Fruit fly (Drosophila melanogaster) whole organism, embryonic: ENCODE data around the gene PhKgamma.

ENCODE experiments used
- Atf-2 ChIP-seq: fragments of 200-800 bp; sonication (Bioruptor generic); optimal IDR thresholded peaks from 2 replicates; lab custom pipeline; 2016; ENCODE audit warnings: missing biosample characterization, missing genetic modification characterization
- BtbVII ChIP-seq: fragments of 200-800 bp; sonication (Bioruptor generic); optimal IDR thresholded peaks from 3 replicates; lab custom pipeline; 2017; ENCODE audit warnings: missing biosample characterization, mild to moderate bottlenecking, missing genetic modification characterization
- CG10267 ChIP-seq: fragments of 200-800 bp; sonication (Bioruptor generic); optimal IDR thresholded peaks from 2 replicates; lab custom pipeline; 2018; ENCODE audit warnings: missing biosample characterization, mild to moderate bottlenecking, missing genetic modification characterization, moderate library complexity
- CG10366 ChIP-seq: fragments of 200-800 bp; sonication (Bioruptor generic); IDR thresholded peaks from 2 replicates; pipeline ENCODE4 v1.3.6; 2022; ENCODE audit warnings: missing biosample characterization, missing genetic modification characterization
- CG10979 ChIP-seq: fragments of 200-800 bp; sonication (Bioruptor generic); optimal IDR thresholded peaks from 2 replicates; lab custom pipeline; 2018; ENCODE audit warnings: missing biosample characterization, mild to moderate bottlenecking, missing genetic modification characterization, moderate library complexity
- CG11093 ChIP-seq: fragments of 200-800 bp; sonication (Bioruptor generic); IDR thresholded peaks from 3 replicates; pipeline ENCODE4 v1.3.6; 2022; ENCODE audit warnings: missing biosample characterization, missing genetic modification characterization
- CG12104 ChIP-seq: fragments of 200-800 bp; sonication (Bioruptor generic); optimal IDR thresholded peaks from 3 replicates; lab custom pipeline; 2016; ENCODE audit warnings: missing biosample characterization, missing genetic modification characterization
- CG14860 ChIP-seq: fragments of 200-800 bp; sonication (Bioruptor generic); IDR thresholded peaks from 3 replicates; pipeline ENCODE4 v1.3.6; 2022; ENCODE audit warnings: missing biosample characterization, missing genetic modification characterization; ENCODE audit not compliant: partially characterized antibody
- CG17568 ChIP-seq: fragments of 200-800 bp; sonication (Bioruptor generic); optimal IDR thresholded peaks from 2 replicates; lab custom pipeline; 2018; ENCODE audit warnings: missing biosample characterization, mild to moderate bottlenecking, missing genetic modification characterization, moderate library complexity
- CG17802 ChIP-seq: fragments of 200-800 bp; sonication (Bioruptor generic); optimal IDR thresholded peaks from 2 replicates; lab custom pipeline; 2018; ENCODE audit warnings: missing biosample characterization, mild to moderate bottlenecking, missing genetic modification characterization, moderate library complexity
- CG18011 ChIP-seq: fragments of 200-800 bp; sonication (Bioruptor generic); optimal IDR thresholded peaks from 2 replicates; lab custom pipeline; 2017; ENCODE audit warnings: missing biosample characterization, missing genetic modification characterization, mild to moderate bottlenecking, moderate library complexity, missing genotype
- CG2116 ChIP-seq: fragments of 200-800 bp; sonication (Bioruptor generic); optimal IDR thresholded peaks from 3 replicates; lab custom pipeline; 2018; ENCODE audit warnings: missing biosample characterization, mild to moderate bottlenecking, missing genetic modification characterization
- CG2129 ChIP-seq: fragments of 200-800 bp; sonication (Bioruptor generic); IDR thresholded peaks from 2 replicates; pipeline ENCODE4 v1.3.6; 2022; ENCODE audit warnings: missing biosample characterization, missing genetic modification characterization; ENCODE audit not compliant: partially characterized antibody
- CG31224 ChIP-seq: fragments of 200-800 bp; sonication (Bioruptor generic); IDR thresholded peaks from 2 replicates; pipeline ENCODE4 v1.3.6; 2022; ENCODE audit warnings: missing biosample characterization, missing genetic modification characterization
- CG31388 ChIP-seq: fragments of 200-800 bp; sonication (Bioruptor generic); optimal IDR thresholded peaks from 2 replicates; lab custom pipeline; 2016; ENCODE audit warnings: missing biosample characterization, missing genetic modification characterization
- CG4282 ChIP-seq: fragments of 200-800 bp; sonication (Bioruptor generic); optimal IDR thresholded peaks from 2 replicates; lab custom pipeline; 2016; ENCODE audit warnings: missing biosample characterization, missing genetic modification characterization
- CG6175 ChIP-seq: fragments of 200-800 bp; sonication (Bioruptor generic); IDR thresholded peaks from 3 replicates; pipeline ENCODE4 v1.3.6; 2022; ENCODE audit warnings: missing biosample characterization, missing genetic modification characterization
- CG6683 ChIP-seq: fragments of 200-800 bp; sonication (Bioruptor generic); optimal IDR thresholded peaks from 2 replicates; lab custom pipeline; 2017; ENCODE audit warnings: missing biosample characterization, mild to moderate bottlenecking, missing genetic modification characterization, missing genetic modification reagents
- CG6854 ChIP-seq: fragments of 200-800 bp; sonication (Bioruptor generic); optimal IDR thresholded peaks from 3 replicates; lab custom pipeline; 2017; ENCODE audit warnings: missing biosample characterization, mild to moderate bottlenecking, missing genetic modification characterization
- CG7271 ChIP-seq: fragments of 200-800 bp; sonication (Bioruptor generic); optimal IDR thresholded peaks from 2 replicates; lab custom pipeline; 2018; ENCODE audit warnings: missing biosample characterization, mild to moderate bottlenecking, missing genetic modification characterization, moderate library complexity
- CG8388 ChIP-seq: fragments of 200-800 bp; sonication (Bioruptor generic); optimal IDR thresholded peaks from 2 replicates; lab custom pipeline; 2019; ENCODE audit warnings: missing biosample characterization, mild to moderate bottlenecking, missing genetic modification characterization, moderate library complexity
- CG8944 ChIP-seq: fragments of 200-800 bp; sonication (Bioruptor generic); optimal IDR thresholded peaks from 3 replicates; lab custom pipeline; 2016; ENCODE audit warnings: missing biosample characterization, missing genetic modification characterization
- Chrac-16 ChIP-seq: fragments of 200-800 bp; sonication (Bioruptor generic); optimal IDR thresholded peaks from 3 replicates; lab custom pipeline; 2016; ENCODE audit warnings: missing biosample characterization, missing genetic modification characterization
- Dad ChIP-seq: fragments of 200-800 bp; sonication (Bioruptor generic); optimal IDR thresholded peaks from 3 replicates; lab custom pipeline; 2016; ENCODE audit warnings: missing biosample characterization, missing genetic modification characterization
- Dip3 ChIP-seq: fragments of 200-800 bp; sonication (Bioruptor generic); optimal IDR thresholded peaks from 3 replicates; lab custom pipeline; 2016; ENCODE audit warnings: missing biosample characterization, missing genetic modification characterization
- GATAe ChIP-seq: fragments of 200-800 bp; sonication (Bioruptor generic); conservative IDR thresholded peaks from 2 replicates; pipeline ENCODE4 v1.3.6; 2022; ENCODE audit warnings: missing biosample characterization, missing genetic modification characterization
- Hand ChIP-seq: fragments of 200-800 bp; sonication (Bioruptor generic); optimal IDR thresholded peaks from 2 replicates; lab custom pipeline; 2017; ENCODE audit warnings: mild to moderate bottlenecking, missing biosample characterization, missing genetic modification reagents, missing genetic modification characterization
- Hsf ChIP-seq: fragments of 200-800 bp; sonication (Bioruptor generic); optimal IDR thresholded peaks from 3 replicates; lab custom pipeline; 2016; ENCODE audit warnings: missing biosample characterization, missing genetic modification characterization
- MBD-R2 ChIP-seq: fragments of 200-800 bp; sonication (Bioruptor generic); IDR thresholded peaks from 2 replicates; pipeline ENCODE4 v1.3.6; 2022; ENCODE audit warnings: missing biosample characterization, missing genetic modification characterization
- Mrtf ChIP-seq: fragments of 200-800 bp; sonication (Bioruptor generic); IDR thresholded peaks from 3 replicates; pipeline ENCODE4 v1.3.6; 2022; ENCODE audit warnings: missing biosample characterization, missing genetic modification characterization
- Nf-YC ChIP-seq: fragments of 200-800 bp; optimal IDR thresholded peaks from 3 replicates; lab custom pipeline; 2019; ENCODE audit warnings: missing biosample characterization, mild to moderate bottlenecking, missing genetic modification characterization, moderate library complexity
- Poxn ChIP-seq: fragments of 200-800 bp; sonication (Bioruptor generic); IDR thresholded peaks from 2 replicates; pipeline ENCODE4 v1.3.6; 2022; ENCODE audit warnings: missing biosample characterization, missing genetic modification characterization
- Side ChIP-seq: fragments of 200-800 bp; sonication (Bioruptor generic); optimal IDR thresholded peaks from 2 replicates; lab custom pipeline; 2016; ENCODE audit warnings: missing biosample characterization, missing genetic modification characterization
- Xbp1 ChIP-seq: fragments of 200-800 bp; sonication (Bioruptor generic); optimal IDR thresholded peaks from 3 replicates; lab custom pipeline; 2016; ENCODE audit warnings: missing biosample characterization, mild to moderate bottlenecking, missing genetic modification characterization
- cas ChIP-seq: fragments of 200-800 bp; sonication (Bioruptor generic); IDR thresholded peaks from 2 replicates; pipeline ENCODE4 v1.3.6; 2022; ENCODE audit warnings: missing biosample characterization, missing genetic modification characterization
- danr ChIP-seq: fragments of 200-800 bp; sonication (Bioruptor generic); IDR thresholded peaks from 2 replicates; pipeline ENCODE4 v1.3.6; 2022; ENCODE audit warnings: missing biosample characterization, missing genetic modification characterization
- dm ChIP-seq: fragments of 200-800 bp; sonication (Bioruptor generic); optimal IDR thresholded peaks from 3 replicates; lab custom pipeline; 2016; ENCODE audit warnings: missing biosample characterization, missing genetic modification characterization
- nau ChIP-seq: fragments of 200-800 bp; sonication (Bioruptor generic); optimal IDR thresholded peaks from 3 replicates; lab custom pipeline; 2017; ENCODE audit warnings: missing biosample characterization, mild to moderate bottlenecking, missing genetic modification characterization, missing genetic modification reagents
- nerfin-2 ChIP-seq: fragments of 200-800 bp; sonication (Bioruptor generic); IDR thresholded peaks from 2 replicates; pipeline ENCODE4 v1.3.6; 2022; ENCODE audit warnings: missing biosample characterization, missing genetic modification characterization; ENCODE audit not compliant: partially characterized antibody
- otp ChIP-seq: fragments of 200-800 bp; sonication (Bioruptor generic); IDR thresholded peaks from 3 replicates; pipeline ENCODE4, ENCODE4 v1.3.6; 2022; ENCODE audit warnings: missing biosample characterization, missing genetic modification characterization
- pho ChIP-seq: fragments of 200-800 bp; sonication (Bioruptor generic); optimal IDR thresholded peaks from 2 replicates; lab custom pipeline; 2016; ENCODE audit warnings: missing biosample characterization, missing genetic modification characterization
- psq ChIP-seq: fragments of 200-800 bp; sonication (Bioruptor generic); optimal IDR thresholded peaks from 2 replicates; lab custom pipeline; 2017; ENCODE audit warnings: missing biosample characterization, missing genetic modification characterization
- ranshi ChIP-seq: fragments of 200-800 bp; sonication (Bioruptor generic); IDR thresholded peaks from 2 replicates; pipeline ENCODE4 v1.3.6; 2022; ENCODE audit warnings: missing biosample characterization, missing genetic modification characterization
- ro ChIP-seq: fragments of 200-800 bp; sonication (Bioruptor generic); IDR thresholded peaks from 2 replicates; pipeline ENCODE4 v1.3.6; 2022; ENCODE audit warnings: missing biosample characterization, missing genetic modification characterization
- row ChIP-seq: fragments of 200-800 bp; sonication (Bioruptor generic); IDR thresholded peaks from 3 replicates; pipeline ENCODE4 v1.3.6; 2022; ENCODE audit warnings: missing biosample characterization, missing genetic modification characterization
- sd ChIP-seq: fragments of 200-800 bp; sonication (Bioruptor generic); optimal IDR thresholded peaks from 3 replicates; lab custom pipeline; 2018; ENCODE audit warnings: missing biosample characterization, mild to moderate bottlenecking, missing genetic modification characterization, moderate library complexity
- sens-2 ChIP-seq: fragments of 200-800 bp; sonication (Bioruptor generic); IDR thresholded peaks from 2 replicates; pipeline ENCODE4 v1.3.6; 2022; ENCODE audit warnings: missing biosample characterization, missing genetic modification characterization
- seq ChIP-seq: fragments of 200-800 bp; sonication (Bioruptor generic); IDR thresholded peaks from 2 replicates; pipeline ENCODE4 v1.3.6; 2022; ENCODE audit warnings: missing biosample characterization, missing genetic modification characterization
- ttk ChIP-seq: fragments of 200-800 bp; sonication (Bioruptor generic); IDR thresholded peaks from 2 replicates; pipeline ENCODE4 v2.1.2; 2022; ENCODE audit warnings: missing biosample characterization, missing genetic modification characterization
- unpg ChIP-seq: fragments of 200-800 bp; sonication (Bioruptor generic); optimal IDR thresholded peaks from 3 replicates; lab custom pipeline; 2018; ENCODE audit warnings: missing biosample characterization, mild to moderate bottlenecking, missing genetic modification characterization, moderate library complexity
- wor ChIP-seq: fragments of 200-800 bp; sonication (Bioruptor generic); IDR thresholded peaks from 2 replicates; pipeline ENCODE4 v1.3.6; 2022; ENCODE audit warnings: missing biosample characterization, missing genetic modification characterization

The PhKgamma gene

DNA sequence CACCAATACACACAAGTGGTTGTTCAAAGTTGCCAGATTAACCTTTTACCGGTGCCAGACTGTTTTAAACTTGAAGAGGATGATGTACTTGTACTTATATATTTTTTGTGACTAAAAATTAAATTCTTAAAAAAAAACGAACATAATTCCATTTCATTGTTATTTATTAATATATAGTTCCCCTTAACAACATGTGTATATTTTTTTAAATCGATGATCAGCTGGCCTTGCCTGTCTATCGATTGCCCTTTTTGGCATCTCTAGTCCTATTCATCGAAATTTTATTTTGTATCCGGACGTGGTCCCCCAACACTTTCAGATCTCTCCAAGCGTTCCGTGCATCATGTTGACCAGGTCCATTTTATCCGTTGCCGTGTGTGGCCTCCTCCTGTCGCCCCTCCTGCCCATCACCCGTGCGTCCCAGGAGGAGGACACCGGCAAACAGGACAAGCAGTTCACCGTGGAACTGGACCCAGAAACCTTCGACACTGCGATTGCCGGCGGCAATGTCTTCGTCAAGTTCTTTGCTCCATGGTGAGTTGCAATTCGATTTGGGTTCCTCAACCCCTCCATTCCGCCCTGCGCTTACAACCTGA lies 21.9 kb downstream of the PhKgamma start, which contains the start of gene prtp (continued):
- TF ChIP-seq seq (no peak), CG6683 (GFP tag; lab: Kevin White, UChicago) (no peak), Xbp1 (GFP tag; lab: Kevin White, UChicago) (peak; percentile 11), CG2129 (no peak), CG17802 (tag; lab: Kevin White, UChicago) (no peak), CG6175 (GFP tag; lab: Robert Waterston, UW) (no peak), Atf-2 (GFP tag; lab: Kevin White, UChicago) (no peak), sens-2 (GFP tag; lab: Robert Waterston, UW) (no peak), GATAe (GFP tag; lab: Robert Waterston, UW) (no peak), Chrac-16 (GFP tag; lab: Kevin White, UChicago) (peak; percentile 34), CG2116 (GFP tag; lab: Kevin White, UChicago) (peak; percentile 92), unpg (peak; percentile 16), Poxn (GFP tag; lab: Robert Waterston, UW) (no peak), nerfin-2 (GFP tag; lab: Robert Waterston, UW) (peak; percentile 19; the same call in 1 of the 2 replicates), CG4282 (GFP tag; lab: Kevin White, UChicago) (no peak), CG10267 (tag; lab: Kevin White, UChicago) (peak; percentile 50), CG10366 (no peak), danr (GFP tag; lab: Robert Waterston, UW) (no peak), wor (no peak), Dip3 (GFP tag; lab: Kevin White, UChicago) (no peak), nau (GFP tag; lab: Kevin White, UChicago) (no peak), Mrtf (no peak), CG31224 (GFP tag; lab: Robert Waterston, UW) (no peak), CG31388 (no peak), row (peak; percentile 54; the same call in 2 of the 3 replicates), CG7271 (tag; lab: Kevin White, UChicago) (peak; percentile 33), CG8388 (no peak), CG10979 (tag; lab: Kevin White, UChicago) (no peak), ranshi (GFP tag; lab: Robert Waterston, UW) (no peak), CG12104 (GFP tag; lab: Kevin White, UChicago) (no peak), BtbVII (GFP tag; lab: Kevin White, UChicago) (no peak), MBD-R2 (GFP tag; lab: Robert Waterston, UW) (peak; percentile 51), Side (no peak), Hand (GFP tag; lab: Kevin White, UChicago) (no peak), CG8944 (GFP tag; lab: Kevin White, UChicago) (no peak), pho (GFP tag; lab: Kevin White, UChicago) (no peak), CG11093 (GFP tag; lab: Robert Waterston, UW) (no peak), CG6854 (no peak), CG17568 (GFP tag; lab: Kevin White, UChicago) (no peak), dm (GFP tag; lab: Kevin White, UChicago) (no peak), sd (no peak), otp (GFP tag; lab: Robert Waterston, UW) (no peak), CG14860 (no peak; the same call in 2 of the 3 replicates), Hsf (GFP tag; lab: Kevin White, UChicago) (no peak), Dad (GFP tag; lab: Kevin White, UChicago) (no peak), CG18011 (GFP tag; lab: Kevin White, UChicago) (no peak), Nf-YC (tag; lab: Kevin White, UChicago) (no peak), ttk (GFP tag; lab: Robert Waterston, UW) (no peak), cas (no peak), ro (no peak), psq (GFP tag; lab: Kevin White, UChicago) (no peak)
